Worm (Caenorhabditis elegans) whole organism, L1 larva: ENCODE results near the gene npp-23.

ENCODE experiments used
- C34B4.2 ChIP-seq: sonication (generic microtip); optimal IDR thresholded peaks from 2 replicates; lab custom pipeline; 2017; ENCODE audit warnings: mild to moderate bottlenecking, missing genetic modification characterization, missing compliant biosample characterization
- Y116A8C.19 ChIP-seq: sonication (generic microtip); optimal IDR thresholded peaks from 2 replicates; lab custom pipeline; 2016; ENCODE audit warnings: missing compliant biosample characterization, missing genetic modification characterization, borderline replicate concordance
- aha-1 ChIP-seq: fragments of 150-350 bp; optimal IDR thresholded peaks from 2 replicates; lab custom pipeline; 2014; ENCODE audit warnings: missing biosample characterization, missing genetic modification characterization
- alr-1 ChIP-seq: fragments of 200-800 bp; sonication (Bioruptor generic); optimal IDR thresholded peaks from 2 replicates; lab custom pipeline; 2018; ENCODE audit warnings: borderline replicate concordance, mild to moderate bottlenecking, missing genetic modification characterization, missing compliant biosample characterization
- ama-1 ChIP-seq: fragments of 150-350 bp; optimal IDR thresholded peaks from 2 replicates; lab custom pipeline; 2014
- blmp-1 ChIP-seq: fragments of 150-350 bp; optimal IDR thresholded peaks from 2 replicates; lab custom pipeline; 2014; ENCODE audit warnings: missing biosample characterization, missing genetic modification characterization
- ceh-88 ChIP-seq: fragments of 200-800 bp; sonication (Bioruptor generic); IDR thresholded peaks from 2 replicates; pipeline ENCODE4 v1.3.6; 2022; ENCODE audit warnings: missing genetic modification characterization, missing compliant biosample characterization
- ceh-90 ChIP-seq: sonication (generic microtip); optimal IDR thresholded peaks from 2 replicates; lab custom pipeline; 2016; ENCODE audit warnings: missing genetic modification characterization, missing compliant biosample characterization
- ces-1 ChIP-seq: fragments of 150-350 bp; optimal IDR thresholded peaks from 2 replicates; lab custom pipeline; 2014; ENCODE audit warnings: missing biosample characterization, missing genetic modification reagents, missing genetic modification characterization
- dpl-1 ChIP-seq, 3 experiments: fragments of 150-350 bp in 2 of 3; sonication (generic microtip) in 1 of 3; optimal IDR thresholded peaks; 2 replicates each; lab custom pipeline; 2014 to 2017; ENCODE audit warnings: missing biosample characterization in 3 of 3, missing genetic modification characterization in 3 of 3, missing genetic modification reagents in 3 of 3
- efl-1 ChIP-seq, 4 experiments: fragments of 150-350 bp; optimal IDR thresholded peaks in 3 of 4; peaks in 1 of 4; 1 replicate in 1 of 4; 2 replicates in 3 of 4; lab custom pipeline; 2014; ENCODE audit warnings: missing biosample characterization in 2 of 4, missing genetic modification characterization in 2 of 4, missing genetic modification reagents in 2 of 4
- efl-3 ChIP-seq: fragments of 200-800 bp; sonication (Bioruptor generic); optimal IDR thresholded peaks from 2 replicates; lab custom pipeline; 2018; ENCODE audit warnings: mild to moderate bottlenecking, missing genetic modification characterization, missing compliant biosample characterization
- elt-2 ChIP-seq: sonication (generic microtip); optimal IDR thresholded peaks from 2 replicates; lab custom pipeline; 2016; ENCODE audit warnings: missing genetic modification characterization, mild to moderate bottlenecking, inconsistent platforms, missing compliant biosample characterization, missing genetic modification reagents
- elt-3 ChIP-seq, 6 experiments: fragments of 150-350 bp in 1 of 6; sonication (generic microtip); optimal IDR thresholded peaks; 2 replicates each; lab custom pipeline; 2017 to 2018; ENCODE audit warnings: missing biosample characterization in 6 of 6, missing genetic modification characterization in 6 of 6, inconsistent platforms in 1 of 6
- fkh-10 ChIP-seq: sonication (generic microtip); optimal IDR thresholded peaks from 2 replicates; lab custom pipeline; 2017; ENCODE audit warnings: missing biosample characterization, missing genetic modification reagents, missing genetic modification characterization
- fos-1 ChIP-seq: fragments of 150-350 bp; optimal IDR thresholded peaks from 2 replicates; lab custom pipeline; 2014; ENCODE audit warnings: missing biosample characterization, missing genetic modification characterization
- hlh-17 ChIP-seq: fragments of 200-800 bp; sonication (Bioruptor generic); optimal IDR thresholded peaks from 2 replicates; lab custom pipeline; 2018; ENCODE audit warnings: missing genetic modification characterization, mild to moderate bottlenecking, missing compliant biosample characterization, moderate library complexity, borderline replicate concordance
- hpl-2 ChIP-seq: fragments of 150-350 bp; optimal IDR thresholded peaks from 2 replicates; lab custom pipeline; 2014; ENCODE audit warnings: missing biosample characterization, missing genetic modification reagents, missing genetic modification characterization
- irx-1 ChIP-seq: sonication (generic microtip); optimal IDR thresholded peaks from 2 replicates; lab custom pipeline; 2016; ENCODE audit warnings: missing genetic modification characterization, missing compliant biosample characterization
- isw-1 ChIP-seq: fragments of 200-800 bp; sonication (Bioruptor generic); IDR thresholded peaks from 2 replicates; pipeline ENCODE4 v1.3.6; 2022; ENCODE audit warnings: missing genetic modification characterization, missing compliant biosample characterization
- lin-14 ChIP-seq: fragments of 200-800 bp; sonication (Bioruptor generic); optimal IDR thresholded peaks from 2 replicates; lab custom pipeline; 2018; ENCODE audit warnings: mild to moderate bottlenecking, missing genetic modification characterization, moderate library complexity, missing compliant biosample characterization
- lin-15B ChIP-seq: fragments of 150-350 bp; sonication (generic microtip); optimal IDR thresholded peaks from 3 replicates; lab custom pipeline; 2014; ENCODE audit warnings: missing biosample characterization, missing genetic modification characterization
- lin-39 ChIP-seq: fragments of 150-350 bp; optimal IDR thresholded peaks from 2 replicates; lab custom pipeline; 2014; ENCODE audit warnings: missing biosample characterization, missing genetic modification reagents, missing genetic modification characterization
- mab-9 ChIP-seq: fragments of 200-800 bp; sonication (Bioruptor generic); IDR thresholded peaks from 2 replicates; pipeline ENCODE4 v1.3.6; 2022; ENCODE audit warnings: missing genetic modification reagents, missing genetic modification characterization, missing compliant biosample characterization
- mep-1 ChIP-seq: fragments of 150-350 bp; optimal IDR thresholded peaks from 2 replicates; lab custom pipeline; 2014; ENCODE audit warnings: missing biosample characterization, missing genetic modification characterization
- nhr-11 ChIP-seq: fragments of 150-350 bp; optimal IDR thresholded peaks from 2 replicates; lab custom pipeline; 2014; ENCODE audit warnings: missing biosample characterization, missing genetic modification characterization
- nhr-12 ChIP-seq: sonication (generic microtip); optimal IDR thresholded peaks from 2 replicates; lab custom pipeline; 2017; ENCODE audit warnings: missing biosample characterization, missing genetic modification characterization
- nhr-20 ChIP-seq: sonication (generic microtip); optimal IDR thresholded peaks from 2 replicates; lab custom pipeline; 2016; ENCODE audit warnings: mild to moderate bottlenecking, missing genetic modification characterization, missing compliant biosample characterization
- nhr-76 ChIP-seq: sonication (generic microtip); optimal IDR thresholded peaks from 2 replicates; lab custom pipeline; 2017; ENCODE audit warnings: missing biosample characterization, missing genetic modification characterization
- nhr-77 ChIP-seq: fragments of 150-350 bp; optimal IDR thresholded peaks from 2 replicates; lab custom pipeline; 2014; ENCODE audit warnings: missing biosample characterization, missing genetic modification characterization
- nhr-84 ChIP-seq: sonication (generic microtip); optimal IDR thresholded peaks from 2 replicates; lab custom pipeline; 2017; ENCODE audit warnings: missing biosample characterization, missing genetic modification characterization
- nhr-85 ChIP-seq: sonication (generic microtip); peaks from one replicate; lab custom pipeline; 2016; ENCODE audit warnings: missing genetic modification characterization, inconsistent platforms, missing compliant biosample characterization
- nhr-90 ChIP-seq: sonication (generic microtip); optimal IDR thresholded peaks from 2 replicates; lab custom pipeline; 2016; ENCODE audit warnings: mild to moderate bottlenecking, missing genetic modification characterization, missing compliant biosample characterization; ENCODE audit not compliant: poor library complexity
- pax-3 ChIP-seq: fragments of 200-800 bp; sonication (Bioruptor generic); optimal IDR thresholded peaks from 2 replicates; lab custom pipeline; 2018; ENCODE audit warnings: mild to moderate bottlenecking, missing genetic modification characterization, moderate library complexity, missing compliant biosample characterization
- pqm-1 ChIP-seq: sonication (generic microtip); optimal IDR thresholded peaks from 3 replicates; lab custom pipeline; 2017; ENCODE audit warnings: missing biosample characterization, missing genetic modification characterization
- sptf-1 ChIP-seq: fragments of 150-350 bp; optimal IDR thresholded peaks from 2 replicates; lab custom pipeline; 2014; ENCODE audit warnings: missing biosample characterization, missing genetic modification characterization
- swsn-7 ChIP-seq: sonication (generic microtip); optimal IDR thresholded peaks from 2 replicates; lab custom pipeline; 2016; ENCODE audit warnings: missing genetic modification characterization, missing compliant biosample characterization
- tbx-2 ChIP-seq: sonication (generic microtip); optimal IDR thresholded peaks from 2 replicates; lab custom pipeline; 2016; ENCODE audit warnings: missing genetic modification characterization, missing compliant biosample characterization
- tlp-1 ChIP-seq: fragments of 150-350 bp; optimal IDR thresholded peaks from 2 replicates; lab custom pipeline; 2014; ENCODE audit warnings: missing biosample characterization, missing genetic modification characterization
- unc-130 ChIP-seq: fragments of 150-350 bp; optimal IDR thresholded peaks from 2 replicates; lab custom pipeline; 2017; ENCODE audit warnings: missing biosample characterization, missing genetic modification characterization, inconsistent platforms
- unc-30 ChIP-seq: sonication (generic microtip); optimal IDR thresholded peaks from 2 replicates; lab custom pipeline; 2017; ENCODE audit warnings: missing biosample characterization, missing genetic modification characterization
- unc-98 ChIP-seq: fragments of 200-800 bp; sonication (Bioruptor generic); IDR thresholded peaks from 2 replicates; pipeline ENCODE4 v1.3.6; 2022; ENCODE audit warnings: missing genetic modification characterization, missing compliant biosample characterization

Gene npp-23

DNA sequence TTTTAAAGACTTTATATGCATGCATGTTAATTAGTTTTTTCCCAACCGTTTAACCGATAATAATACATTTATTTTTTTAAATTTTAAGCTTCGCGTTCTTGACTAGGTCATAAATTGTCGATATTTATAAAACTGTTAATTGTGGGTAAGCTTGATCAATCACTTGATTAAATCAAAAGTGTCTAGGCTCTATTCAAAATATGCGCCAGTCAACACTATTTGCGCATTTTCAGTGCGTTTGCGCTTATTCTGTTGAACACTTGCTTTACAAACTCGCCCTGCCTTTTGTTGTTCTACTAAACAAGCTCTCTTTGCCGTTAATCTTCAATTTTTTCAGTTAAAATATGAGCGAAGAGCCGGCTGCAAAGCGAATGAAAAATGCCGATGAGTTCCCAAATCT lies 21.7 kb upstream of the npp-23 start, which contains the start of gene spr-2 (continued):
- TF ChIP-seq nhr-12 (tag; lab: Kevin White, UChicago) (no peak), unc-130 (tag; lab: Kevin White, UChicago) (peak; percentile 37), aha-1 (no peak), blmp-1 (peak; percentile 64), nhr-77 (tag; lab: Kevin White, UChicago) (peak; percentile 19), fos-1 (tag; lab: Kevin White, UChicago) (peak; percentile 55), ceh-90 (no peak), mep-1 (tag; lab: Kevin White, UChicago) (peak; percentile 92), efl-1 (optimal IDR thresholded peaks at IDR 0.05; lab: Kevin White, UChicago) (peak; percentile 81 to 89), efl-1 (GFP tag; optimal IDR thresholded peaks at IDR 0.05 in 1 of 2; lab: Kevin White, UChicago) (peak; percentile 86 to 99), irx-1 (tag; lab: Kevin White, UChicago) (peak; percentile 59), unc-98 (no peak), nhr-76 (tag; lab: Kevin White, UChicago) (no peak), sptf-1 (tag; lab: Kevin White, UChicago) (no peak), hlh-17 (no peak), hpl-2 (no peak), elt-2 (peak; percentile 8), tbx-2 (tag; lab: Kevin White, UChicago) (peak; percentile 78), ama-1 (lab: Kevin White, UChicago) (no peak), C34B4.2 (no peak), nhr-90 (tag; lab: Kevin White, UChicago) (peak; percentile 79), efl-3 (GFP tag; lab: Kevin White, UChicago) (no peak), nhr-20 (tag; lab: Kevin White, UChicago) (peak; percentile 81), lin-14 (GFP tag; lab: Kevin White, UChicago) (peak; percentile 81), nhr-11 (tag; lab: Kevin White, UChicago) (peak; percentile 67), alr-1 (tag; lab: Kevin White, UChicago) (no peak), tlp-1 (no peak), unc-30 (tag; lab: Kevin White, UChicago) (no peak), mab-9 (GFP tag; lab: Robert Waterston, UW) (no peak), isw-1 (peak; percentile 42; the same call in 1 of the 2 replicates), nhr-84 (tag; lab: Kevin White, UChicago) (no peak), ceh-88 (no peak), pax-3 (tag; lab: Kevin White, UChicago) (no peak)

DNA sequence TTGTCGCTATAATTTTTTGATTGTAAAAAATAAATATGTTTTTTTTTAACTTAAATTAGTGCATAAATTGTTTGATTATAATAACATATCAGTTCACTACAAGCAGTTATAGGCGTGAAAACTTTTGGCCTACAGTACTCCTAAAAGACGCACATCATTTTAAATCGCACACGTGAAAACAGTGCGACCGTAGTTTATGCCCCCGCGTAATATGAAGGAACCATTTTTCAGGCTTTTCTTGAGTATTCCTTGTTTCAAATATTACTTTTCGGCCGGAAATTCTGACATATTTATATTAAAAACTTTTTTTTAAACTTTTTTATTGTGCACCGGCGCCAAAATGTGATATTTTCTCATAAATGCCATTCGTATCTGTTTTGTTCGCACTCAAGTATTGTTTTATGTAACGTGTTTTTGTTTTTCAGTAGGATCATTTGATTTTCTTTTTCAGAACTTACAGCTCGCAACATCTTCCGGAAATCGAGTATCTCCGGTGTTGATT lies 19.1 kb upstream of the npp-23 start, which contains the start of gene oma-1:
oma-1 (plus strand) TSS at position 452 of the 502 bp plus-strand sequence.
- TF ChIP-seq swsn-7 (tag; lab: Kevin White, UChicago) (no peak), nhr-85 (tag; lab: Kevin White, UChicago) (peak; percentile 35)

DNA sequence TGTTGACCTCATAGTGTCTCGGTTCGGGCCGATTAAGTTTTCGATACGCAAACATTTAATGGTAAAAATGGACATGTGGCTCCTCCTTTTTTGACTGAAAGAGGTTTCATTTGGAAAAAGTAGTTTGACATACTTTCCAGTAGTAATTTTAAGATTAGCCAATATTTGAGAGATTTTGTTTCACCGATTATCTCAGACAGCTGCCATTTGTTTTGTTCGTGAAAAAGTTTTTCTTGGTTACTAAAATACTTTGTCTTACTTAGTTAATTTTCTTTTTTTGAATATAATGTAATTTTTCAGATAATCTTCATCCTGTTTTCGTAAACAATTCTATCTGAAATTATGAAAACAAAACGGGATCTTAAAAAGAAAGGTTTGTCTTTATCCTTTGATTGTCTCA lies 16.7 kb upstream of the npp-23 start, which contains the start of gene C09G9.5:
C09G9.5 (plus strand) TSS at position 301 of the 400 bp plus-strand sequence.
- TF ChIP-seq elt-3 (tag; optimal IDR thresholded peaks at IDR 0.05; lab: Kevin White, UChicago) (no peak), lin-39 (no peak), dpl-1 (GFP tag; optimal IDR thresholded peaks at IDR 0.05; lab: Kevin White, UChicago) (no peak), efl-1 (optimal IDR thresholded peaks at IDR 0.05; lab: Kevin White, UChicago) (no peak), efl-1 (GFP tag; optimal IDR thresholded peaks at IDR 0.05 in 1 of 2; lab: Kevin White, UChicago) (no peak), nhr-85 (tag; lab: Kevin White, UChicago) (no peak), nhr-12 (tag; lab: Kevin White, UChicago) (no peak), ama-1 (lab: Kevin White, UChicago) (no peak), isw-1 (no peak), nhr-20 (tag; lab: Kevin White, UChicago) (no peak), Y116A8C.19 (tag; lab: Kevin White, UChicago) (no peak), lin-15B (tag; lab: Kevin White, UChicago) (no peak), pqm-1 (tag; lab: Kevin White, UChicago) (no peak), swsn-7 (tag; lab: Kevin White, UChicago) (no peak), fkh-10 (no peak), ces-1 (no peak)
- TF ChIP-seq, all 84 proteins: peak for 0
